Fruit fly (Drosophila melanogaster) whole organism, embryonic: Measurements from ENCODE around the gene hale.

ENCODE experiments used
- Abd-B ChIP-seq: fragments of 200-800 bp; sonication (Bioruptor generic); optimal IDR thresholded peaks from 2 replicates; lab custom pipeline; 2018; ENCODE audit warnings: missing biosample characterization, mild to moderate bottlenecking, missing genetic modification characterization, moderate library complexity
- Bdp1 ChIP-seq: fragments of 200-800 bp; sonication (Bioruptor generic); optimal IDR thresholded peaks from 3 replicates; lab custom pipeline; 2016; ENCODE audit warnings: missing biosample characterization, missing genetic modification characterization
- Bgb ChIP-seq: fragments of 200-800 bp; sonication (Bioruptor generic); IDR thresholded peaks from 2 replicates; pipeline ENCODE4 v1.3.6; 2022; ENCODE audit warnings: missing biosample characterization, missing genetic modification characterization; ENCODE audit not compliant: partially characterized antibody
- Blimp-1 ChIP-seq: fragments of 200-800 bp; sonication (Bioruptor generic); optimal IDR thresholded peaks from 3 replicates; lab custom pipeline; 2018; ENCODE audit warnings: missing biosample characterization, missing genetic modification characterization, mild to moderate bottlenecking, moderate library complexity, missing genetic modification reagents
- CG10959 ChIP-seq: fragments of 200-800 bp; sonication (Bioruptor generic); IDR thresholded peaks from 2 replicates; pipeline ENCODE4 v1.3.6; 2022; ENCODE audit warnings: missing biosample characterization, missing genetic modification characterization
- CG16779 ChIP-seq: fragments of 200-800 bp; sonication (Bioruptor generic); IDR thresholded peaks from 2 replicates; pipeline ENCODE4 v1.3.6; 2022; ENCODE audit warnings: missing biosample characterization, missing genetic modification characterization
- HLH3B ChIP-seq: fragments of 200-800 bp; sonication (Bioruptor generic); IDR thresholded peaks from 2 replicates; pipeline ENCODE4 v1.3.6; 2022; ENCODE audit warnings: missing biosample characterization, missing genetic modification characterization
- NC2α ChIP-seq: fragments of 200-800 bp; sonication (Bioruptor generic); optimal IDR thresholded peaks from 2 replicates; lab custom pipeline; 2016; ENCODE audit warnings: missing biosample characterization, missing genetic modification characterization
- bigmax ChIP-seq: fragments of 200-800 bp; sonication (Bioruptor generic); optimal IDR thresholded peaks from 2 replicates; lab custom pipeline; 2018; ENCODE audit warnings: missing biosample characterization, mild to moderate bottlenecking, missing genetic modification characterization
- chn ChIP-seq: fragments of 200-800 bp; sonication (Bioruptor generic); optimal IDR thresholded peaks from 2 replicates; lab custom pipeline; 2016; ENCODE audit warnings: missing biosample characterization, missing genetic modification characterization
- crc ChIP-seq: fragments of 200-800 bp; sonication (Bioruptor generic); optimal IDR thresholded peaks from 2 replicates; lab custom pipeline; 2016; ENCODE audit warnings: missing biosample characterization, missing genetic modification characterization
- cwo ChIP-seq: fragments of 200-800 bp; sonication (Bioruptor generic); optimal IDR thresholded peaks from 3 replicates; lab custom pipeline; 2017; ENCODE audit warnings: missing biosample characterization, missing genetic modification characterization, mild to moderate bottlenecking, moderate library complexity, missing genetic modification reagents
- grn ChIP-seq: fragments of 200-800 bp; sonication (Bioruptor generic); optimal IDR thresholded peaks from 3 replicates; lab custom pipeline; 2017; ENCODE audit warnings: missing biosample characterization, missing genetic modification characterization
- luna ChIP-seq: fragments of 200-800 bp; sonication (Bioruptor generic); optimal IDR thresholded peaks from 2 replicates; lab custom pipeline; 2016; ENCODE audit warnings: missing biosample characterization, missing genetic modification characterization
- schlank ChIP-seq: fragments of 200-800 bp; sonication (Bioruptor generic); optimal IDR thresholded peaks from 2 replicates; lab custom pipeline; 2018; ENCODE audit warnings: missing biosample characterization, mild to moderate bottlenecking, missing genetic modification characterization

hale gene

DNA sequence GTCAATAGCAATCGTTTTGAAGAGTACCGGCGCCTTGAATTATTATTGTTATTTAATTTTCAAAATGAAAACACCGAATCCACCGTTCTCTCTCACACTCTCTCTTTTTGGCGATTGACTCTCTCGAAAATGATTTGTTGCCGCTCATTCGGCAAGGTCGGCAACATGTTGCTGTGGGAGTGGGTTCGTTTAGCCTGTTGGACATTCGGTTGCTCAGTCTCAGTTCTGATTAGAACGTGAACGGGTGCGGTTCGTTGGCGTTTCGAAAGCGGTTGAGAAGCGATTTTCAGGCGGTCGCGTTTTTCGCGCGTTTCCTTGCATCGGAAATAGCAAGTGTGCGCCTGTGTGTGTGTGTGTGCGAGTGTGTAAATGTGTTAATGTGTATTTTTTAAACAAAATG lies 46.6 kb downstream of the hale start, which contains the start of gene Ac76E (continued):
- TF ChIP-seq NC2α (GFP tag; lab: Kevin White, UChicago): no peak
- TF ChIP-seq Bgb: peak; percentile 67
- no peak for TF ChIP-seq grn (GFP tag; lab: Kevin White, UChicago)
- TF ChIP-seq Bdp1 (GFP tag; lab: Kevin White, UChicago): no peak
- no peak for TF ChIP-seq schlank (tag; lab: Kevin White, UChicago)
- no peak for TF ChIP-seq CG16779 (GFP tag; lab: Robert Waterston, UW)
- no peak for TF ChIP-seq Blimp-1
- no peak for TF ChIP-seq bigmax (GFP tag; lab: Kevin White, UChicago)
- TF ChIP-seq CG10959 (GFP tag; lab: Robert Waterston, UW): no peak
- no peak for TF ChIP-seq Abd-B (GFP tag; lab: Kevin White, UChicago)
- peak; percentile 23 for TF ChIP-seq luna (GFP tag; lab: Kevin White, UChicago)
- TF ChIP-seq chn (GFP tag; lab: Kevin White, UChicago): peak; percentile 33
- TF ChIP-seq cwo (GFP tag; lab: Kevin White, UChicago): peak; percentile 35
- no peak for TF ChIP-seq HLH3B (GFP tag; lab: Robert Waterston, UW)
- TF ChIP-seq crc: no peak
